Fruit fly (Drosophila melanogaster): ENCODE measurements around the gene ebi.

ebi gene

dm6 chr2L:419620-420184 lies 4.8 kb downstream of the ebi start, which contains the start of the genes CG13690 and RpLP1:
Gene CG13690, minus strand, starts transcription at chr2L:419652.
Gene RpLP1, plus strand, starts transcription at chr2L:419952.
- peak; percentile 76 for TF ChIP-seq noc (tag; optimal IDR thresholded peaks at IDR 0.05)

- TF ChIP-seq noc (tag; optimal IDR thresholded peaks at IDR 0.05) = no peak
These were observed 6.4 kb downstream of the ebi start, which contains the start of the genes CG11885 and CG13692 for dm6 chr2L:421119-421821. Gene CG11885, minus strand, starts transcription at chr2L:421450. Gene CG13692, plus strand, starts transcription at chr2L:421771.

DNA sequence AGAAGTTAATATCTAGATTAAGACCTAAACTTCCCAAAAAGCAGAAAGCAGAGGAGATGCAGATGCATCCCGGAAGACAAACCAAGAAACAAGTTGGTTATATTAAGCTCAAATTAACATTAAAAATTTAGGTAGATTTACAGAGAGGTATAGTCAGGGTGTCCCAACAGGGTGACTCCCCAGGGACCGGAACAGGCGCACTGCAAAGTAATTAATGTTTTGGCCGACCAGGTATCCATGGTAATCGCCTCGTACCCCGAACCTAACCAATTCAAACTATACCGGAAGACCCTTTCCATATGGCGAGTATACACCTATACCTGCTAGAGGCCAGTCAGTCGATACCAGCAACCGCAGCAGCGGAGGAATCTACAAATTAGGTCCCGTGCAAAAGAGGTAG lies 7.7 kb downstream of the ebi start, which contains the start of gene BBS8:
Gene BBS8 (plus strand): TSS at position 301 of the 400 bp plus-strand sequence.
- TF ChIP-seq noc (tag; optimal IDR thresholded peaks at IDR 0.05) = no peak

DNA sequence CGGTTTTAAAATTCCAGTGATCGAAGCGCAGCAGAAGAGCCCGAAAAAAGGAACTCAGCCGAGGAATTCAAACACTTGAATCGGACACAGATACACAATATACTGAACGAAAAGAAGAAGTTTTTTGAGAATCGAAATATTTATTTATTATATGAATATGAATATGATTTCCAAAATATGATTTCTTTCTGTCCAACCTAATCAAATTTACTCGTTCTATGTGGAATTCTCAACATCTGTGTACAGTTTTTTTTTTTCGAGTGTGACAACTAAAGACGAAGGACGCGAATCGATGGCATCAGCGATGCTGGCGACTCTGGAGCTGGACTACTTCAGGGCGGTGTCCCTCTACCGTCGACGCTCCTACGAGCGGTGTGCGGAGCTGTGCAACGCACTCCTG lies 8.3 kb downstream of the ebi start:
- no peak for TF ChIP-seq noc (tag; optimal IDR thresholded peaks at IDR 0.05)

dm6 chr2L:425491-425890 lies 10.6 kb downstream of the ebi start:
- TF ChIP-seq noc (tag; optimal IDR thresholded peaks at IDR 0.05) = no peak

DNA sequence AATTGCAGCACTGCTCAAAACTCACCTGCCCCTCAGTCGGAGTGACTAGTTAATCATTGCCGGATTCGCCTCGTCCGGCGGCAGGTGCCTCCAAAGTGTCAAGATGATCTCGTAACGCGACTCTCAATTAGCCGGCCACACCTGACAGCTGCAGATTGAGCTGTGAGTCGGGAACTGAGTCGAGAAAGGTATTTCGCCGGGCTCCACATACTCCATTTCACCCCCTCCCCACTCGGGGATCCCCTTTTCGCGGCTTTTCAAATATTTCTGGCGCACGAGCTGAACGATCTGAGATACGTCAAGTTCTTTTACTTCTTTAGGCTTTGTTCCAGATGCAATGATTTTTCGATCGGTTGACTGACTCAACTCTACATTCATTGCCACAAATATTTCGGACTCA lies 11.6 kb downstream of the ebi start:
- TF ChIP-seq noc (tag; optimal IDR thresholded peaks at IDR 0.05) = no peak

dm6 chr2L:427338-428234 lies 12.7 kb downstream of the ebi start:
- TF ChIP-seq noc (tag; optimal IDR thresholded peaks at IDR 0.05) = no peak

- TF ChIP-seq noc (tag; optimal IDR thresholded peaks at IDR 0.05) = no peak
These were observed 13.6 kb downstream of the ebi start for dm6 chr2L:428380-428989.

DNA sequence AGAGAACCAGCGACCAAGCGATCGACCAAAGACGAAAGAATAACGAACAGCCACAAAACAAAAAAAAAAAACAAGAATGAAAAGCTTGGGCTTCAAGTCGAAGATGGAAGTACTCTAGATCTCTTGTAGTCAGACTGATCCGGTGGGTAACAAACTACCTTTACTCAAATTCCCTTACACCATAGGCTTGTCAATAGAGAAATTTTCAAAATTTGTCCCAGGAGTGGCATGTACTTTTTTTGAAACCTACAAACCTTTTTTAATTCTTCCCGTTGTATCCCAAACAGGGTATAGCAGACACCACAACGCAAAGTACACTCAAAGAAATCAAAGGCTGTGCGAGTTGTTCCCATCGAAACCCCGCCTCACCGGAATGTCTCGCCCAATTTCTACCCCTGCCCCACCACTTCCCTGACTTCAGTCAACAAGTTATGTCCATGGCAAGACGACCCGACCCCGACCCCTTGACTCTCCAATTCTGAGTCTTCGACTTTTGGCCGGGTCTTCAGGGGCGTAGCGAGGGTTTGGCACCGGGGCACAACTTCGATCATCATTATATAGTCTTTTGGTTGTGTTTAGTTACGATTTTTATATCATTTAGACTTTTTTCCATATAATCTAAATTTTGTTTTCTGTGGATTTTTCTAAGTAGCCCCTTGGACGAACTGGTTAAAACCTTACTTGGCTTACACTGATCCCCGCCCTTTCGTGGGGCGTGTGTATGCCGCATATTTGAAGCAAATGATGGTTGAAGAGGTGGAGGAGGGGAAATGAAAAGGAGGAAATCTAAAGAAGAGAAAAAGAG lies 15.0 kb downstream of the ebi start:
- TF ChIP-seq noc (tag; optimal IDR thresholded peaks at IDR 0.05) = peak; percentile 35

dm6 chr2L:430820-431628 lies 16.2 kb downstream of the ebi start, which contains the start of gene ex:
Gene ex, plus strand, starts transcription at chr2L:431227.
- no peak for TF ChIP-seq noc (tag; optimal IDR thresholded peaks at IDR 0.05)

dm6 chr2L:431629-431984 lies 16.7 kb downstream of the ebi start:
- TF ChIP-seq noc (tag; optimal IDR thresholded peaks at IDR 0.05) = no peak

DNA sequence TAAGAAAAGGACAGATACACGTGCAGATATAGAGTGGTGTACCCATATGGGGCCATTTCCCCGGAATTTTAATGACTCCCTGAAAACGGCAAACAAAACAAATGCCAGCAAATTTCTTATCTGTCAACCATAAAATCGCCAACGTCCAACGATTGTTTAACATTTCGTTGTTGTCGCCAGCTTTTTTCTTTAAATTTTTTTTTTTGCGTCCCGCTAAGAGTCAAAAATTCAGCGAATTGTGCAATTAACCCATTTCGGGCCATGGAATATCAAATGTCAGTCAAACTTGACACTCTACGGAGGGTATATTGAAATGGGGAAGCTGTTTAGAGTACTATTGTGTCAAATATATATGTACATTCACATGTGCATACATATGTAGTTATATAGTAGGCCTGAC lies 17.3 kb downstream of the ebi start:
- no peak for TF ChIP-seq noc (tag; optimal IDR thresholded peaks at IDR 0.05)

DNA sequence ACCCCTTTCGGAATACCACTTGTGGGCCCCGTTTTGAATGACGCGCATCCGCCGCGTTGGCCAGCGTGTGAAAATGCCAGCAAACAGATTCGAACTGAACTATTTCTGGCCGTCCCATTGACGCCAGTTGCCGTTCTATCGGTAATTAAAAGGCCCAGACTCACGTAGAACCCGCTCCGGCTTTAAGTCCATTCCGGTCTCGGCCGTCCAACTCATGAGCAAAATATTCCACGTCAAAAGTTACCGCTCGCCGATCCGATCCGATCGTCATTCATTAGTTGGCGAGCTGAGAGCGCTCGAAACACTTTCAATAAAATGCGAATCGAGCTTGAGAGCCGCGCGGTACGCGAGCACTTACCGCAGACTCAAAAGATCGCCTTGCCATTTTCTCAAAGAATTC lies 19.6 kb downstream of the ebi start:
- no peak for TF ChIP-seq noc (tag; optimal IDR thresholded peaks at IDR 0.05)

DNA sequence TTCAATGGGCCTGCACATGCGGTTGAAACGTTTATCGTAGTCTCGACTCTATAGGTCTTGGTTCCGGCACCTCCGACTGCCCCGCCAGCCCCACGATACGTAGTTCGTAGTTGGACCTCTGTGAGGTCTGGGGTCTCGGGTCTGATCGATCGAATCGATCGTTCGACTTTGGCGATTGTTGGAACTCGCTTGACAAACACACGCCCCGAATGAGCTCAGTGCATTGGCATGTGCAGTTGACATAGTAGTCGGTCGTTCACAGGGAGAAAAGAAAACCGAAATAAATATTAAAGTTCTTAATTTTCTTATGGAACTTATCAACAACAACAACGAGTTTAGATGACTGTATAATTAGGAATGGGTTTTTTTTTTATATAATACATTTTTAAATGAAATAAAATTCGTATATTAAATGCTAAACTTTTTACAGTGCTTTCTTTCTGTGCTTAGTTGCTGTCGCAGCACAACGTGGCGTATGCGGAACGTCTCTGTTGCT lies 20.5 kb downstream of the ebi start:
- TF ChIP-seq noc (tag; optimal IDR thresholded peaks at IDR 0.05) = no peak

All from whole organism, larva.